Worm (Caenorhabditis elegans) whole organism, L2 larva: ENCODE results near the gene bmk-1.

Source experiments
- C34F6.9 ChIP-seq: fragments of 150-350 bp; optimal IDR thresholded peaks from 2 replicates; lab custom pipeline; 2014; ENCODE audit warnings: missing biosample characterization, missing genetic modification characterization
- F13H6.1 ChIP-seq: sonication (generic microtip); optimal IDR thresholded peaks from 2 replicates; lab custom pipeline; 2016; ENCODE audit warnings: missing genetic modification characterization, missing compliant biosample characterization
- R02D3.7 ChIP-seq: fragments of 150-350 bp; optimal IDR thresholded peaks from 2 replicates; lab custom pipeline; 2014; ENCODE audit warnings: missing biosample characterization, missing genetic modification characterization
- Y55F3AM.14 ChIP-seq: fragments of 200-800 bp; sonication (Bioruptor generic); optimal IDR thresholded peaks from 2 replicates; lab custom pipeline; 2018; ENCODE audit warnings: mild to moderate bottlenecking, missing genetic modification characterization, missing compliant biosample characterization
- ZK546.5 ChIP-seq: sonication (generic microtip); optimal IDR thresholded peaks from 2 replicates; lab custom pipeline; 2017; ENCODE audit warnings: missing biosample characterization, missing genetic modification characterization
- alr-1 ChIP-seq: fragments of 150-350 bp; optimal IDR thresholded peaks from 2 replicates; lab custom pipeline; 2014; ENCODE audit warnings: missing biosample characterization, missing genetic modification characterization
- aly-2 ChIP-seq: fragments of 150-350 bp; optimal IDR thresholded peaks from 2 replicates; lab custom pipeline; 2014; ENCODE audit warnings: missing biosample characterization, missing genetic modification characterization
- ama-1 ChIP-seq: fragments of 150-350 bp; optimal IDR thresholded peaks from 2 replicates; lab custom pipeline; 2018; ENCODE audit warnings: inconsistent platforms
- blmp-1 ChIP-seq: sonication (generic microtip); optimal IDR thresholded peaks from 2 replicates; lab custom pipeline; 2017; ENCODE audit warnings: missing genetic modification characterization, mild to moderate bottlenecking, missing compliant biosample characterization, antibody characterized with exemption, moderate library complexity; ENCODE audit not compliant: insufficient read depth
- ceh-16 ChIP-seq: fragments of 150-350 bp; optimal IDR thresholded peaks from 2 replicates; lab custom pipeline; 2014; ENCODE audit warnings: missing biosample characterization, missing genetic modification characterization
- ceh-82 ChIP-seq: fragments of 150-350 bp; optimal IDR thresholded peaks from 2 replicates; lab custom pipeline; 2014; ENCODE audit warnings: missing biosample characterization, missing genetic modification characterization
- crh-2 ChIP-seq: sonication (generic microtip); optimal IDR thresholded peaks from 2 replicates; lab custom pipeline; 2017; ENCODE audit warnings: missing biosample characterization, missing genetic modification characterization
- dmd-4 ChIP-seq: sonication (generic microtip); optimal IDR thresholded peaks from 2 replicates; lab custom pipeline; 2017; ENCODE audit warnings: missing biosample characterization, missing genetic modification characterization
- egl-27 ChIP-seq: sonication (generic microtip); optimal IDR thresholded peaks from 3 replicates; lab custom pipeline; 2017; ENCODE audit warnings: missing biosample characterization, missing genetic modification reagents, missing genetic modification characterization
- elt-1 ChIP-seq: fragments of 150-350 bp; optimal IDR thresholded peaks from 2 replicates; lab custom pipeline; 2014; ENCODE audit warnings: missing biosample characterization, missing genetic modification characterization
- elt-3 ChIP-seq: sonication (generic microtip); optimal IDR thresholded peaks from 2 replicates; lab custom pipeline; 2017; ENCODE audit warnings: missing biosample characterization, missing genetic modification characterization
- lin-39 ChIP-seq: fragments of 150-350 bp; optimal IDR thresholded peaks from 2 replicates; lab custom pipeline; 2014; ENCODE audit warnings: missing biosample characterization, missing genetic modification reagents, missing genetic modification characterization
- lsy-2 ChIP-seq, 2 experiments: fragments of 150-350 bp in 1 of 2; sonication (generic microtip) in 1 of 2; optimal IDR thresholded peaks; 2 replicates each; lab custom pipeline; 2014 to 2017; ENCODE audit warnings: missing biosample characterization in 2 of 2, missing genetic modification characterization in 2 of 2
- mab-5 ChIP-seq: fragments of 150-350 bp; optimal IDR thresholded peaks from 2 replicates; lab custom pipeline; 2014; ENCODE audit warnings: missing biosample characterization, missing genetic modification characterization
- mbf-1 ChIP-seq: sonication (generic microtip); optimal IDR thresholded peaks from 2 replicates; lab custom pipeline; 2017; ENCODE audit warnings: missing biosample characterization, missing genetic modification characterization
- mdl-1 ChIP-seq, 2 experiments: fragments of 150-350 bp in 1 of 2; sonication (generic microtip) in 1 of 2; optimal IDR thresholded peaks; 2 replicates each; lab custom pipeline; 2017; ENCODE audit warnings: missing biosample characterization in 2 of 2, missing genetic modification characterization in 2 of 2
- nhr-10 ChIP-seq: sonication (generic microtip); optimal IDR thresholded peaks from 2 replicates; lab custom pipeline; 2017; ENCODE audit warnings: missing biosample characterization, missing genetic modification characterization
- nhr-11 ChIP-seq: fragments of 150-350 bp; optimal IDR thresholded peaks from 2 replicates; lab custom pipeline; 2014; ENCODE audit warnings: missing biosample characterization, missing genetic modification characterization
- nhr-129 ChIP-seq: fragments of 150-350 bp; optimal IDR thresholded peaks from 2 replicates; lab custom pipeline; 2014; ENCODE audit warnings: missing biosample characterization, missing genetic modification characterization
- nhr-21 ChIP-seq: fragments of 150-350 bp; optimal IDR thresholded peaks from 2 replicates; lab custom pipeline; 2014; ENCODE audit warnings: missing biosample characterization, missing genetic modification characterization
- nhr-23 ChIP-seq: fragments of 150-350 bp; optimal IDR thresholded peaks from 2 replicates; lab custom pipeline; 2014; ENCODE audit warnings: missing biosample characterization, missing genetic modification reagents, missing genetic modification characterization
- nhr-25 ChIP-seq: fragments of 150-350 bp; sonication (generic microtip); optimal IDR thresholded peaks from 3 replicates; lab custom pipeline; 2014; ENCODE audit warnings: missing biosample characterization, missing genetic modification characterization
- nhr-6 ChIP-seq: fragments of 150-350 bp; optimal IDR thresholded peaks from 2 replicates; lab custom pipeline; 2014; ENCODE audit warnings: missing biosample characterization, missing genetic modification characterization
- nhr-77 ChIP-seq: fragments of 150-350 bp; optimal IDR thresholded peaks from 2 replicates; lab custom pipeline; 2014; ENCODE audit warnings: missing biosample characterization, missing genetic modification characterization
- sem-4 ChIP-seq: fragments of 150-350 bp; optimal IDR thresholded peaks from 2 replicates; lab custom pipeline; 2014; ENCODE audit warnings: missing biosample characterization, missing genetic modification reagents, missing genetic modification characterization
- skn-1 ChIP-seq: sonication (generic microtip); optimal IDR thresholded peaks from 2 replicates; lab custom pipeline; 2017; ENCODE audit warnings: missing biosample characterization, missing genetic modification characterization
- sma-9 ChIP-seq, 2 experiments: fragments of 150-350 bp in 1 of 2; sonication (generic microtip) in 1 of 2; optimal IDR thresholded peaks; 2 replicates each; lab custom pipeline; 2014 to 2016; ENCODE audit warnings: missing genetic modification characterization in 2 of 2, mild to moderate bottlenecking in 1 of 2, missing biosample characterization in 1 of 2, missing compliant biosample characterization in 1 of 2, missing genetic modification reagents in 1 of 2, moderate library complexity in 1 of 2
- snpc-4 ChIP-seq: fragments of 150-350 bp; optimal IDR thresholded peaks from 2 replicates; lab custom pipeline; 2014; ENCODE audit warnings: missing biosample characterization, missing genetic modification characterization
- unc-55 ChIP-seq: fragments of 150-350 bp; sonication (generic microtip); optimal IDR thresholded peaks from 3 replicates; lab custom pipeline; 2014; ENCODE audit warnings: missing biosample characterization, missing genetic modification reagents, missing genetic modification characterization
- unc-62 ChIP-seq: fragments of 150-350 bp; optimal IDR thresholded peaks from 2 replicates; lab custom pipeline; 2014; ENCODE audit warnings: missing biosample characterization, missing genetic modification reagents, missing genetic modification characterization
- ztf-1 ChIP-seq: fragments of 200-800 bp; sonication (Bioruptor generic); conservative IDR thresholded peaks from 2 replicates; pipeline ENCODE4 v1.3.6; 2022; ENCODE audit warnings: missing genetic modification characterization, missing compliant biosample characterization
- ztf-11 ChIP-seq: sonication (generic microtip); optimal IDR thresholded peaks from 2 replicates; lab custom pipeline; 2017; ENCODE audit warnings: missing biosample characterization, missing genetic modification characterization

Gene bmk-1

DNA sequence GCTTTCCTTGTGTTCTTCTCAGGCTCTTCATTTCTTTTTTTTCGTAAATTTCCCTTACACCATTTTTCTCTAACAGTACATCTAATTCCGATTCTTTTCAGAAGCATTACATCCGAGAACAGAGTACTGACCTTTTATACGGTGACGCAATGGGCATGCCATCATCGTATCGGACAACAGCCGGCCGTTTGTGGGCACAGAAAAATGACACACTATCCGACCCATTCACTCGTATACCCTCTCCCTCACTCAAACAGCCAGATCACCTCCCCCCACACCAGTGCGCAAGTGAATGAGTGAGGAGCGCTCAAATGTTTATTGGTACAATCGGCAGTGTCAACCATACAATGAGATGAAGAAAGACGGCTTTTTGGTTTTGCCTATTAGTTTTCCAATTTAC, 44.4 kb upstream of the bmk-1 start, which contains the start of gene R02D5.24:
Gene R02D5.24 (plus strand): TSS at position 205 of the 400 bp plus-strand sequence.
- TF ChIP-seq dmd-4 (tag; lab: Kevin White, UChicago) (no peak), lin-39 (tag; lab: Kevin White, UChicago) (no peak), ceh-82 (tag; lab: Kevin White, UChicago) (no peak), sem-4 (tag; lab: Kevin White, UChicago) (no peak), ztf-1 (GFP tag; lab: Robert Waterston, UW) (no peak), crh-2 (no peak), ama-1 (lab: Kevin White, UChicago) (no peak), alr-1 (tag; lab: Kevin White, UChicago) (no peak), ZK546.5 (tag; lab: Kevin White, UChicago) (no peak), elt-1 (no peak), R02D3.7 (no peak), F13H6.1 (tag; lab: Kevin White, UChicago) (no peak), snpc-4 (no peak), unc-62 (no peak), mdl-1 (tag; optimal IDR thresholded peaks at IDR 0.05; lab: Kevin White, UChicago) (no peak), nhr-77 (no peak), nhr-21 (tag; lab: Kevin White, UChicago) (no peak), egl-27 (tag; lab: Kevin White, UChicago) (no peak)

DNA sequence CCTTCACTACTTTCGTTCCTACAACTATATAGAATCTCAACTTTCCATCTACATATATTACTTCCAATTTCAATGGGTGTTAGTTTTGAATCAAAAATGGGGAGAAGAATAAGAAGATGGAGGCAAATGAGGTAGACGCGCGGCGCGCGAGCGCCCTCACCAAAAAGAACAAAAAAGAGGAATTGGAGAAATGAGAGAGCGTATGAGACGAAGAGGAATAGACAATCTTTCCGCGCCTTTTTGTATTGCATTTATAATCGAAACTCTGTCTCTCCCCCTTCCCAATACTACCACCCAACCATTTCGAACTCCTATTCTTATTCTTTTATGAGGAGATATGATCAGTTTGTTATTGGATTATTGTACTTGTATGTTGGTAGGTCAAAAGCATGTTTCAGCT, 43.8 kb upstream of the bmk-1 start:
- TF ChIP-seq nhr-6 (tag; lab: Kevin White, UChicago) (no peak), ceh-16 (tag; lab: Kevin White, UChicago) (no peak), unc-55 (peak; percentile 24)

- TF ChIP-seq elt-1 (no peak), F13H6.1 (tag; lab: Kevin White, UChicago) (peak; percentile 32), dmd-4 (tag; lab: Kevin White, UChicago) (no peak), nhr-11 (tag; lab: Kevin White, UChicago) (no peak), mab-5 (no peak), unc-62 (no peak), elt-3 (no peak), ceh-16 (tag; lab: Kevin White, UChicago) (no peak), sma-9 (GFP tag; optimal IDR thresholded peaks at IDR 0.05; lab: Kevin White, UChicago) (no peak), sma-9 (tag; optimal IDR thresholded peaks at IDR 0.05; lab: Kevin White, UChicago) (no peak), C34F6.9 (tag; lab: Kevin White, UChicago) (peak; percentile 11), mdl-1 (tag; optimal IDR thresholded peaks at IDR 0.05; lab: Kevin White, UChicago) (no peak), nhr-129 (tag; lab: Kevin White, UChicago) (peak; percentile 54), ceh-82 (tag; lab: Kevin White, UChicago) (no peak), skn-1 (tag; lab: Kevin White, UChicago) (no peak), aly-2 (tag; lab: Kevin White, UChicago) (no peak), mbf-1 (tag; lab: Kevin White, UChicago) (no peak), nhr-10 (tag; lab: Kevin White, UChicago) (no peak), Y55F3AM.14 (GFP tag; lab: Kevin White, UChicago) (no peak), lsy-2 (tag; optimal IDR thresholded peaks at IDR 0.05; lab: Kevin White, UChicago) (no peak), ztf-11 (tag; lab: Kevin White, UChicago) (no peak), nhr-25 (tag; lab: Kevin White, UChicago) (peak; percentile 31), blmp-1 (no peak), nhr-23 (no peak)
These were observed 42.5 kb upstream of the bmk-1 start for ce11 chrV:14499074-14499864.

DNA sequence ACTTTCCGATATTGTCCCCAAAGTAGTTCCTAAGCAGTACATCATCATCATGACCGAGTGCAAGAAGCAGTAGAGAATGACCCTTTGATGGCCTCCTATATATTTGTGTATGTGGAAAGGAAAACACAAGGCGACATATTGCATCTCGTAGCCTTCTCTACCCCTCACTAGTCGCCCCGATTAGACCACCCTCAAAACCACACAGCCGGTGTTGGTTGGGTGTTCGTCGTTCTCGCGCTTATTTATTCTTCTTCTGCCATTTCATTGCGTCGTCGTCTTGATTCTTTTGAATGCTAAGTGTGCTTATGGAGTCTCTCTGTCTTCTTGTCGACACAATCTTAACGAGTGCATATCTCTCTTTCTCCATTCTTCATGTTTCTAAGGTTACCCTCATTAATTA, 41.4 kb upstream of the bmk-1 start:
- no peak for TF ChIP-seq mab-5
